Fruit fly (Drosophila melanogaster) whole organism, larva: ENCODE measurements around the gene Ugt303B3.

Experiments
- noc ChIP-seq: fragments of 200-800 bp; sonication (Bioruptor generic); optimal IDR thresholded peaks from 3 replicates; lab custom pipeline; 2019; ENCODE audit warnings: missing biosample characterization, mild to moderate bottlenecking, missing genetic modification characterization, moderate library complexity

The Ugt303B3 gene

dm6 chr3R:23534609-23535008, at the start of gene Ugt303B3:
Gene Ugt303B3 (minus strand): TSS chr3R:23534767.
- peak; percentile 31 for TF ChIP-seq noc

dm6 chr3R:23576618-23577017, 42.1 kb upstream of the Ugt303B3 start:
- TF ChIP-seq noc: no peak

- TF ChIP-seq noc: no peak
Observed at dm6 chr3R:23569195-23569594, 34.6 kb upstream of the Ugt303B3 start.

dm6 chr3R:23557244-23557643, 22.7 kb upstream of the Ugt303B3 start, which contains the start of gene beat-IV:
Gene beat-IV (plus strand): TSS chr3R:23557412.
- no peak for TF ChIP-seq noc

dm6 chr3R:23556843-23557242, 22.3 kb upstream of the Ugt303B3 start, which contains the start of gene CG10164:
Gene CG10164 (minus strand): TSS chr3R:23556943.
- no peak for TF ChIP-seq noc

dm6 chr3R:23538719-23539145, 4.2 kb upstream of the Ugt303B3 start, which contains the start of gene Ugt303B2:
Gene Ugt303B2 (minus strand): TSS chr3R:23538908.
- no peak for TF ChIP-seq noc

dm6 chr3R:23536610-23537009, 2.0 kb upstream of the Ugt303B3 start, which contains the start of gene Ugt303B1:
Gene Ugt303B1 (minus strand): TSS chr3R:23536710.
- no peak for TF ChIP-seq noc

- TF ChIP-seq noc: no peak
Observed at dm6 chr3R:23530886-23531285, 3.7 kb downstream of the Ugt303B3 start, which contains the start of gene CG10175. Gene CG10175 (minus strand): TSS chr3R:23530986.

- no peak for TF ChIP-seq noc
Observed at dm6 chr3R:23527396-23527795, 7.2 kb downstream of the Ugt303B3 start.

dm6 chr3R:23526069-23526468, 8.5 kb downstream of the Ugt303B3 start:
- no peak for TF ChIP-seq noc

- no peak for TF ChIP-seq noc
Observed at dm6 chr3R:23522296-23522695, 12.3 kb downstream of the Ugt303B3 start.

dm6 chr3R:23521483-23521882, 13.1 kb downstream of the Ugt303B3 start, which contains the start of gene CG10177:
Gene CG10177 (minus strand): TSS chr3R:23521583.
- no peak for TF ChIP-seq noc

dm6 chr3R:23519395-23520101, 15.0 kb downstream of the Ugt303B3 start, which contains the start of gene Irk2:
Gene Irk2 (minus strand): TSS chr3R:23519445.
- TF ChIP-seq noc: no peak

dm6 chr3R:23511356-23511755, 23.2 kb downstream of the Ugt303B3 start:
- TF ChIP-seq noc: no peak

- no peak for TF ChIP-seq noc
Observed at dm6 chr3R:23509408-23509940, 25.1 kb downstream of the Ugt303B3 start.

dm6 chr3R:23508304-23508703, 26.3 kb downstream of the Ugt303B3 start:
- no peak for TF ChIP-seq noc

- no peak for TF ChIP-seq noc
Observed at dm6 chr3R:23507376-23507775, 27.2 kb downstream of the Ugt303B3 start, which contains the start of gene CG34289. Gene CG34289 (minus strand): TSS chr3R:23507476.

- TF ChIP-seq noc: no peak
Observed at dm6 chr3R:23504760-23505159, 29.8 kb downstream of the Ugt303B3 start.
